Fruit fly (Drosophila melanogaster) whole organism, embryonic: ENCODE results near the gene GlyRS.
A peak's percentile ranks its signal among the peaks of the same experiment; 100 is the strongest.

ENCODE experiments used
- B-H1 ChIP-seq: fragments of 200-800 bp; sonication (Bioruptor generic); IDR thresholded peaks from 3 replicates; pipeline ENCODE4 v1.3.6; 2022; ENCODE audit warnings: missing biosample characterization, missing genetic modification characterization
- CG11085 ChIP-seq: fragments of 200-800 bp; sonication (Bioruptor generic); IDR thresholded peaks from 2 replicates; pipeline ENCODE4 v1.3.6; 2022; ENCODE audit warnings: missing biosample characterization, missing genetic modification characterization
- CG12104 ChIP-seq: fragments of 200-800 bp; sonication (Bioruptor generic); optimal IDR thresholded peaks from 3 replicates; lab custom pipeline; 2016; ENCODE audit warnings: missing biosample characterization, missing genetic modification characterization
- CG12391 ChIP-seq: fragments of 200-800 bp; sonication (Bioruptor generic); optimal IDR thresholded peaks from 3 replicates; lab custom pipeline; 2018; ENCODE audit warnings: missing biosample characterization, mild to moderate bottlenecking, missing genetic modification characterization, moderate library complexity
- CG12659 ChIP-seq: fragments of 200-800 bp; sonication (Bioruptor generic); optimal IDR thresholded peaks from 3 replicates; lab custom pipeline; 2017; ENCODE audit warnings: mild to moderate bottlenecking, missing biosample characterization, missing genetic modification reagents, missing genetic modification characterization
- CG14014 ChIP-seq: fragments of 200-800 bp; sonication (Bioruptor generic); IDR thresholded peaks from 2 replicates; pipeline ENCODE4 v1.3.6; 2022; ENCODE audit warnings: missing biosample characterization, missing genetic modification characterization
- CG14710 ChIP-seq: fragments of 200-800 bp; sonication (Bioruptor generic); optimal IDR thresholded peaks from 3 replicates; lab custom pipeline; 2019; ENCODE audit warnings: missing biosample characterization, mild to moderate bottlenecking, missing genetic modification characterization, moderate library complexity
- CG1602 ChIP-seq: fragments of 200-800 bp; sonication (Bioruptor generic); optimal IDR thresholded peaks from 3 replicates; lab custom pipeline; 2016; ENCODE audit warnings: missing biosample characterization, missing genetic modification characterization
- CG1792 ChIP-seq: fragments of 200-800 bp; sonication (Bioruptor generic); optimal IDR thresholded peaks from 2 replicates; lab custom pipeline; 2016; ENCODE audit warnings: missing biosample characterization, missing genetic modification characterization
- CG18476 ChIP-seq: fragments of 200-800 bp; sonication (Bioruptor generic); optimal IDR thresholded peaks from 2 replicates; lab custom pipeline; 2016; ENCODE audit warnings: missing biosample characterization, mild to moderate bottlenecking, missing genetic modification characterization
- CG2120 ChIP-seq: fragments of 200-800 bp; sonication (Bioruptor generic); optimal IDR thresholded peaks from 3 replicates; lab custom pipeline; 2016; ENCODE audit warnings: missing biosample characterization, missing genetic modification characterization
- CG3838 ChIP-seq: fragments of 200-800 bp; sonication (Bioruptor generic); optimal IDR thresholded peaks from 3 replicates; lab custom pipeline; 2016; ENCODE audit warnings: missing biosample characterization, missing genetic modification characterization
- CG43689 ChIP-seq: fragments of 200-800 bp; sonication (Bioruptor generic); IDR thresholded peaks from 2 replicates; pipeline ENCODE4 v1.3.6; 2022; ENCODE audit warnings: missing biosample characterization, missing genetic modification characterization
- CG6254 ChIP-seq: fragments of 200-800 bp; sonication (Bioruptor generic); optimal IDR thresholded peaks from 3 replicates; lab custom pipeline; 2017; ENCODE audit warnings: mild to moderate bottlenecking, missing biosample characterization, missing genetic modification reagents, missing genetic modification characterization
- CG8924 ChIP-seq: fragments of 200-800 bp; optimal IDR thresholded peaks from 3 replicates; lab custom pipeline; 2019; ENCODE audit warnings: missing biosample characterization, mild to moderate bottlenecking, missing genetic modification characterization, moderate library complexity
- CG9727 ChIP-seq: fragments of 200-800 bp; sonication (Bioruptor generic); optimal IDR thresholded peaks from 3 replicates; lab custom pipeline; 2017; ENCODE audit warnings: missing biosample characterization, mild to moderate bottlenecking, missing genetic modification characterization
- Dad ChIP-seq: fragments of 200-800 bp; sonication (Bioruptor generic); optimal IDR thresholded peaks from 3 replicates; lab custom pipeline; 2016; ENCODE audit warnings: missing biosample characterization, missing genetic modification characterization
- Doc3 ChIP-seq: fragments of 200-800 bp; sonication (Bioruptor generic); IDR thresholded peaks from 3 replicates; pipeline ENCODE4 v1.3.6; 2022; ENCODE audit warnings: missing biosample characterization, missing genetic modification characterization; ENCODE audit not compliant: partially characterized antibody
- Dref ChIP-seq: fragments of 200-800 bp; sonication (Bioruptor generic); IDR thresholded peaks from 2 replicates; pipeline ENCODE4 v1.3.6; 2022; ENCODE audit warnings: missing biosample characterization, missing genetic modification characterization
- H2.0 ChIP-seq: fragments of 200-800 bp; sonication (Bioruptor generic); IDR thresholded peaks from 2 replicates; pipeline ENCODE4 v1.3.6; 2022; ENCODE audit warnings: missing biosample characterization, missing genetic modification characterization
- HmgZ ChIP-seq: fragments of 200-800 bp; sonication (Bioruptor generic); optimal IDR thresholded peaks from 2 replicates; lab custom pipeline; 2018; ENCODE audit warnings: missing biosample characterization, mild to moderate bottlenecking, missing genetic modification characterization
- Hr51 ChIP-seq, 2 experiments: fragments of 200-800 bp; sonication (Bioruptor generic); optimal IDR thresholded peaks; 2 replicates in 1 of 2; 3 replicates in 1 of 2; lab custom pipeline; 2016 to 2018; ENCODE audit warnings: missing biosample characterization in 2 of 2, missing genetic modification characterization in 2 of 2, mild to moderate bottlenecking in 1 of 2, moderate library complexity in 1 of 2
- Max ChIP-seq: fragments of 200-800 bp; sonication (Bioruptor generic); optimal IDR thresholded peaks from 2 replicates; lab custom pipeline; 2016; ENCODE audit warnings: missing biosample characterization, mild to moderate bottlenecking, missing genetic modification characterization
- Med ChIP-seq: fragments of 200-800 bp; sonication (Bioruptor generic); peaks from one replicate; lab custom pipeline; 2016; ENCODE audit warnings: missing biosample characterization, missing genetic modification characterization, mild to moderate bottlenecking, inconsistent platforms, moderate library complexity
- Myb ChIP-seq: fragments of 200-800 bp; sonication (Bioruptor generic); optimal IDR thresholded peaks from 2 replicates; lab custom pipeline; 2016; ENCODE audit warnings: missing biosample characterization, missing genetic modification characterization
- Opbp ChIP-seq: fragments of 200-800 bp; sonication (Bioruptor generic); IDR thresholded peaks from 3 replicates; pipeline ENCODE4 v1.3.6; 2022; ENCODE audit warnings: missing biosample characterization, missing genetic modification characterization; ENCODE audit not compliant: partially characterized antibody
- Sry-δ ChIP-seq: fragments of 200-800 bp; sonication (Bioruptor generic); optimal IDR thresholded peaks from 2 replicates; lab custom pipeline; 2016; ENCODE audit warnings: missing biosample characterization, missing genetic modification characterization
- Ssrp ChIP-seq: fragments of 200-800 bp; sonication (Bioruptor generic); optimal IDR thresholded peaks from 2 replicates; lab custom pipeline; 2018; ENCODE audit warnings: missing biosample characterization, mild to moderate bottlenecking, missing genetic modification characterization, moderate library complexity
- TFAM ChIP-seq: fragments of 200-800 bp; sonication (Bioruptor generic); optimal IDR thresholded peaks from 2 replicates; lab custom pipeline; 2017; ENCODE audit warnings: missing biosample characterization, missing genetic modification characterization, inconsistent platforms
- amos ChIP-seq: fragments of 200-800 bp; sonication (Bioruptor generic); IDR thresholded peaks from 2 replicates; pipeline ENCODE4 v1.3.6; 2022; ENCODE audit warnings: missing biosample characterization, missing genetic modification characterization; ENCODE audit not compliant: partially characterized antibody
- az2 ChIP-seq: fragments of 200-800 bp; sonication (Bioruptor generic); optimal IDR thresholded peaks from 3 replicates; lab custom pipeline; 2016; ENCODE audit warnings: missing biosample characterization, missing genetic modification characterization
- caup ChIP-seq: fragments of 200-800 bp; sonication (Bioruptor generic); optimal IDR thresholded peaks from 3 replicates; lab custom pipeline; 2017; ENCODE audit warnings: missing biosample characterization, mild to moderate bottlenecking, missing genetic modification characterization, moderate library complexity; ENCODE audit not compliant: severe bottlenecking
- cg ChIP-seq: fragments of 200-800 bp; sonication (Bioruptor generic); optimal IDR thresholded peaks from 3 replicates; lab custom pipeline; 2019; ENCODE audit warnings: missing biosample characterization, mild to moderate bottlenecking, missing genetic modification characterization, moderate library complexity
- chm ChIP-seq: fragments of 200-800 bp; sonication (Bioruptor generic); IDR thresholded peaks from 2 replicates; pipeline ENCODE4 v1.3.6; 2022; ENCODE audit warnings: missing biosample characterization, missing genetic modification characterization
- dati ChIP-seq: fragments of 200-800 bp; sonication (Bioruptor generic); IDR thresholded peaks from 2 replicates; pipeline ENCODE4 v1.3.6; 2022; ENCODE audit warnings: missing biosample characterization, missing genetic modification characterization
- gce ChIP-seq: fragments of 200-800 bp; sonication (Bioruptor generic); IDR thresholded peaks from 3 replicates; pipeline ENCODE4 v1.3.6; 2022; ENCODE audit warnings: missing biosample characterization, missing genetic modification characterization
- kah ChIP-seq: fragments of 200-800 bp; sonication (Bioruptor generic); optimal IDR thresholded peaks from 2 replicates; lab custom pipeline; 2018; ENCODE audit warnings: missing biosample characterization, mild to moderate bottlenecking, missing genetic modification characterization
- lab ChIP-seq: fragments of 200-800 bp; sonication (Bioruptor generic); optimal IDR thresholded peaks from 3 replicates; lab custom pipeline; 2017; ENCODE audit warnings: missing biosample characterization, missing genetic modification characterization, mild to moderate bottlenecking, moderate library complexity, missing genetic modification reagents
- lola ChIP-seq, 3 experiments: fragments of >200 bp in 2 of 3; fragments of 200-800 bp in 1 of 3; sonication (Bioruptor generic) in 1 of 3; optimal IDR thresholded peaks; 2 replicates each; lab custom pipeline; 2017 to 2019; ENCODE audit warnings: missing biosample characterization in 3 of 3, missing genetic modification characterization in 3 of 3, mild to moderate bottlenecking in 1 of 3, moderate library complexity in 1 of 3
- lov ChIP-seq, 2 experiments: fragments of 200-800 bp in 1 of 2; fragments of >200 bp in 1 of 2; sonication (Bioruptor generic) in 1 of 2; IDR thresholded peaks in 1 of 2; optimal IDR thresholded peaks in 1 of 2; 2 replicates in 1 of 2; 3 replicates in 1 of 2; pipeline versions ENCODE4 v1.3.6 to Lab custom; 2017 to 2022; ENCODE audit warnings: missing biosample characterization in 1 of 2, missing genetic modification characterization in 1 of 2
- pan ChIP-seq, 4 experiments: fragments of >200 bp in 3 of 4; fragments of 200-800 bp in 1 of 4; sonication (Bioruptor generic) in 1 of 4; optimal IDR thresholded peaks in 3 of 4; IDR thresholded peaks in 1 of 4; 2 replicates each; pipeline versions ENCODE4 v1.3.6 to Lab custom; 2017 to 2022; ENCODE audit warnings: missing biosample characterization in 2 of 4, missing genetic modification characterization in 2 of 4, mixed read lengths in 1 of 4
- salm ChIP-seq: fragments of 200-800 bp; sonication (Bioruptor generic); optimal IDR thresholded peaks from 2 replicates; lab custom pipeline; 2018; ENCODE audit warnings: missing biosample characterization, mild to moderate bottlenecking, missing genetic modification characterization
- trem ChIP-seq: fragments of 200-800 bp; optimal IDR thresholded peaks from 3 replicates; lab custom pipeline; 2019; ENCODE audit warnings: missing biosample characterization, mild to moderate bottlenecking, missing genetic modification characterization, moderate library complexity
- zen2 ChIP-seq: fragments of 200-800 bp; sonication (Bioruptor generic); IDR thresholded peaks from 3 replicates; pipeline ENCODE4 v1.3.6; 2022; ENCODE audit warnings: missing biosample characterization, missing genetic modification characterization; ENCODE audit not compliant: partially characterized antibody

Gene GlyRS

DNA sequence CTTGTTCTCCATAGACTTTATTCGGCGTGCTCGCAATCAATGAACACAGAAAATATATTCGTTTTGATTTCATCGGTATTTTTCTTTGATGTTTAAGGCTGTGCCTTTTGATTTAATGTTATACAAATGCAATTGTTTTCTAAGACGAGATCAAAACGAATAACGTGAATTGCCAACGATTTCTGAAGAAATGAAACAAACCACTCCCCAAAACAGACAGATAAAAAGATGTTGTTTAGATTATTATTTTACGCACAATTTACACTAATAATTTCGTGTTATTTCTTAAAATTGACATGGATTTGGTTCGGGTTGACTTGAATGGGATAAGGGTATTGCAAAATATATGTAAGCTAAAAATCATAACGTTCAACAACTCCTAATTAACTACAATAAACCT lies 36.3 kb downstream of the GlyRS start, which contains the start of gene CG13457:
TSS of gene CG13457 (minus strand) at position 101 of the 400 bp plus-strand sequence.
- TF ChIP-seq cg (GFP tag; lab: Kevin White, UChicago), result no peak
- TF ChIP-seq Hr51 (GFP tag; optimal IDR thresholded peaks at IDR 0.05; lab: Kevin White, UChicago), result no peak
- TF ChIP-seq CG14710 (tag; lab: Kevin White, UChicago), result no peak
- no peak for TF ChIP-seq pan (optimal IDR thresholded peaks at IDR 0.05; lab: Kevin White, UChicago)
- TF ChIP-seq pan (GFP tag; optimal IDR thresholded peaks at IDR 0.05 in 1 of 2, IDR thresholded peaks at IDR 0.05 in 1 of 2), result no peak
- TF ChIP-seq B-H1 (GFP tag; lab: Robert Waterston, UW), result no peak
- no peak for TF ChIP-seq HmgZ (tag; lab: Kevin White, UChicago)
- no peak for TF ChIP-seq CG12391 (tag; lab: Kevin White, UChicago)
- TF ChIP-seq Dref, result no peak
- no peak for TF ChIP-seq dati
- TF ChIP-seq lab (GFP tag; lab: Kevin White, UChicago), result no peak

DNA sequence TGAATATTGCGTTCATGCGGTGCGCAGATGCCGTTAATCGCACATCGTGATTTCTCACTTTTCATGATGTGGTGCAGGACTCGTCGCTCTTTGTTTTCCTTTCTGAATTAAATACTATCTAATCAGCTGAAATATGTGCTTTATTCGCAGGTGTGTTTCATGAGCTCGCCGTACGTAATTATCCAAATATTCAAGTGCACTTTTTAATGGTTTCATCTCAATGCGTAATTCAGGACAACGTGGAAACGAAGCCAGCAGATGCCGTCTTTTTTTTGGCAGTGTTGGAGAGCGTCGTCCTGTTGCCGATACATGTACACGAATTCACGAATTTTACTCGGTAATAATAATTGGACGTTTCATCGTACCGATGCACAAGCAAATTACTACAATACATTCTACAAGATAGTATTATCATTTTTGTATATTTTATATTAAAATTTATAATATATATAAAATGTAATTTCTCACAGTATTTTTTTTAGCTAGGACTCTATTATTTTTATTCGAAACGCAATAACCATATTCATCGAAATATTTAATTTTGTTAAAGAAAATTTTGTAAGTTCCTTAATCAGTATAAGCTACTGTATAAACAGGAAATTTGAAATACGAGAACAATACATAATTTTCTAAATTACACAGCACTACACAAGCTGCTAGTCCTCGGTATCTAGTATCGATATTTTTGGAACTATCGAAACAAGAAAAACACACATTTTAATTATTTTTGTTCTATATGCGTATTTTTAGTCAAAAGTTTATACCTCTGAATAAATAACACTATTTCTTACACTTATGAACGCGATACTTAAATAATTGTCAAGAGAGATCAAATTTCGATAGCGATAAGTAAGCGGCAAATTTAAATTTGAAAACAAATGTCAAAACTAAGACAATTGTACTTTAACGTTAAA lies 42.0 kb downstream of the GlyRS start, which contains the start of gene CG12316:
TSS of gene CG12316 (minus strand) at position 276 of the 914 bp plus-strand sequence.
- TF ChIP-seq chm (GFP tag; lab: Robert Waterston, UW) (peak; percentile 91), lov (optimal IDR thresholded peaks at IDR 0.05; lab: Kevin White, UChicago) (no peak), lov (GFP tag; IDR thresholded peaks at IDR 0.05; lab: Robert Waterston, UW) (peak; percentile 74; the same call in 2 of the 3 replicates), CG12659 (GFP tag; lab: Kevin White, UChicago) (peak; percentile 92), zen2 (peak; percentile 74; the same call in 2 of the 3 replicates), CG11085 (GFP tag; lab: Robert Waterston, UW) (no peak), CG2120 (GFP tag; lab: Kevin White, UChicago) (peak; percentile 92), az2 (GFP tag; lab: Kevin White, UChicago) (peak; percentile 86), Max (GFP tag; lab: Kevin White, UChicago) (peak; percentile 85), kah (GFP tag; lab: Kevin White, UChicago) (peak; percentile 72), Ssrp (peak; percentile 88), salm (tag; lab: Kevin White, UChicago) (peak; percentile 90), CG3838 (peak; percentile 61), CG1602 (peak; percentile 77), CG14014 (GFP tag; lab: Robert Waterston, UW) (peak; percentile 79), caup (peak; percentile 90), CG9727 (peak; percentile 96), CG43689 (GFP tag; lab: Robert Waterston, UW) (peak; percentile 34), trem (peak; percentile 91), H2.0 (GFP tag; lab: Robert Waterston, UW) (peak; percentile 77), Dad (GFP tag; lab: Kevin White, UChicago) (peak; percentile 93), CG8924 (tag; lab: Kevin White, UChicago) (peak; percentile 95), CG12104 (GFP tag; lab: Kevin White, UChicago) (peak; percentile 85), amos (GFP tag; lab: Robert Waterston, UW) (peak; percentile 76), Doc3 (GFP tag; lab: Robert Waterston, UW) (peak; percentile 87), TFAM (peak; percentile 65), lola (GFP tag; optimal IDR thresholded peaks at IDR 0.05; lab: Kevin White, UChicago) (peak in 1 of 3 experiments; percentile 96), CG1792 (GFP tag; lab: Kevin White, UChicago) (peak; percentile 84), Opbp (GFP tag; lab: Robert Waterston, UW) (peak; percentile 73; the same call in 2 of the 3 replicates), CG6254 (peak; percentile 90), Med (GFP tag; lab: Kevin White, UChicago) (peak; percentile 99), gce (peak; percentile 36; the same call in 2 of the 3 replicates), Sry-δ (GFP tag; lab: Kevin White, UChicago) (peak; percentile 70), Myb (peak; percentile 77), CG18476 (GFP tag; lab: Kevin White, UChicago) (peak; percentile 89)
